Worm (Caenorhabditis elegans) whole organism, L3 larva: ENCODE measurements around the gene top-3.

Experiments
- aly-2 ChIP-seq: fragments of 150-350 bp; optimal IDR thresholded peaks from 2 replicates; lab custom pipeline; 2014; ENCODE audit warnings: missing biosample characterization, missing genetic modification characterization
- ama-1 ChIP-seq: fragments of 150-350 bp; optimal IDR thresholded peaks from 2 replicates; lab custom pipeline; 2018
- ceh-28 ChIP-seq: fragments of 150-350 bp; optimal IDR thresholded peaks from 2 replicates; lab custom pipeline; 2014; ENCODE audit warnings: missing biosample characterization, missing genetic modification reagents, missing genetic modification characterization
- nhr-23 ChIP-seq: fragments of 150-350 bp; optimal IDR thresholded peaks from 2 replicates; lab custom pipeline; 2014; ENCODE audit warnings: missing biosample characterization, missing genetic modification reagents, missing genetic modification characterization
- nhr-25 ChIP-seq: sonication (generic microtip); optimal IDR thresholded peaks from 2 replicates; lab custom pipeline; 2017; ENCODE audit warnings: missing biosample characterization, missing genetic modification characterization
- nhr-28 ChIP-seq: fragments of 150-350 bp; optimal IDR thresholded peaks from 2 replicates; lab custom pipeline; 2014; ENCODE audit warnings: missing biosample characterization, missing genetic modification characterization
- snpc-4 ChIP-seq: fragments of 150-350 bp; optimal IDR thresholded peaks from 2 replicates; lab custom pipeline; 2014; ENCODE audit warnings: missing biosample characterization, missing genetic modification characterization
- unc-39 ChIP-seq: sonication (generic microtip); optimal IDR thresholded peaks from 4 replicates; lab custom pipeline; 2017; ENCODE audit warnings: missing biosample characterization, missing genetic modification characterization
- unc-62 ChIP-seq: fragments of 150-350 bp; sonication (generic microtip); optimal IDR thresholded peaks from 4 replicates; lab custom pipeline; 2014; ENCODE audit warnings: missing biosample characterization, missing genetic modification reagents, missing genetic modification characterization
- ztf-11 ChIP-seq: fragments of 150-350 bp; optimal IDR thresholded peaks from 2 replicates; lab custom pipeline; 2014; ENCODE audit warnings: missing biosample characterization, missing genetic modification characterization

DNA sequence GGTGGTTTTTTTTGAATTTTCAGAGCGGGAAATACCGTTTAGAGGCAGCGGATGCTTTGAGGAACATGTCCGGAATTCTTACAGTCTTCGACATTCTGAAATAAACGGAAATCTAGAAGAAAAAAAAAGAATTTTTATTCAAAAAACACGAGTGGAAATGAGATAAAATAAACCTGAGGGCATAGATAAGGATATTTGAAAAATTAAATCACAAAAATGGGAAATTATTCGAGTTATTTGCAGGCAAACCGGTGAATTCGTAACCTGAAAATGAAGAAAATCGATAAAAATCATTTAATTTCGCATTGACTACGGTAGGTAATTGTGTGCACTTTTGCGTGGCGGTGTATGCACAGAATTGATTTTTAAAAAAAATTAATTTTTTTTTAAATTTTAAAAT is 14.0 kb upstream of the top-3 start, which contains the start of gene ung-1:
- no peak for TF ChIP-seq unc-62
- TF ChIP-seq snpc-4 (tag; lab: Kevin White, UChicago): no peak
- no peak for TF ChIP-seq nhr-28 (tag; lab: Kevin White, UChicago)
- no peak for TF ChIP-seq unc-39 (tag; lab: Kevin White, UChicago)
- TF ChIP-seq ceh-28 (tag; lab: Kevin White, UChicago): no peak
- no peak for TF ChIP-seq nhr-23 (tag; lab: Kevin White, UChicago)
- TF ChIP-seq aly-2: no peak
- TF ChIP-seq ama-1 (lab: Kevin White, UChicago): no peak
- TF ChIP-seq nhr-25 (tag; lab: Kevin White, UChicago): no peak
- no peak for TF ChIP-seq ztf-11 (tag; lab: Kevin White, UChicago)
